Fruit fly (Drosophila melanogaster): ENCODE data around the gene CG4325.

CG4325 gene

DNA sequence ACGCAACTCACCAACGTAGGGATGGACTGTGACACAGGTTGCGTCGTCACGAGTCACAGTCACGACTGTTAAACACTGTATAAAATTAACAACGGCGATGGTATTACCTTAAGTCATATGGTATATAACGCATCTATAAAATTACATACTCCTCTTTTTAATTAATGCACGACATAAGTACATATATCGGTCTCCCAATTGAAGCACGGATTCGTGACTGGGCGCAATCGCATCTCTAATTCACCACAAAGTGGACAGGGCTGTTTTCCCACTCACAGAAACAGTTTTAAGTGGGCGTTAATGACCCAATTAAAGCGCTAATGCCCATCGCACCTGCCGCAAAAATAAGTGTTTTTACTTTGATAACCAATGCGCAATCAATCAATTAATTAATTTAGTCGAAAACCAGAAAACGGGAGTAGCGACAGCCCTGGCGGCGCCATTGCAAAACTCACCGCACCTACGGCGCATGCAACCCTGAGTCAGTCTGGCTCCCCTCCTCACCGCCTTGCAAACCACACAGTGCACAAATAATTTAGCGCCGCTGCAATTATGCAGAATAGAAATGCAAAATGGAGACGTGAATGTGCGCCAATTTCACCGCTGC is 2.2 kb downstream of the CG4325 start, which contains the start of gene CG4313 (continued):
- peak; percentile 92 for TF ChIP-seq BEAF-32 (GFP tag; optimal IDR thresholded peaks at IDR 0.05)
- no peak for TF ChIP-seq bigmax (GFP tag; optimal IDR thresholded peaks at IDR 0.05)
- no peak for TF ChIP-seq Ravus (GFP tag; IDR thresholded peaks at IDR 0.05)
- peak; percentile 48 for TF ChIP-seq CG1792 (GFP tag; optimal IDR thresholded peaks at IDR 0.05)
- 0 out of 2 replicates have a peak, but pooled peaks have one; percentile 31 for TF ChIP-seq dan (GFP tag; IDR thresholded peaks at IDR 0.05)
- TF ChIP-seq dm (GFP tag; optimal IDR thresholded peaks at IDR 0.05): peak; percentile 51
- TF ChIP-seq CG7963 (GFP tag; IDR thresholded peaks at IDR 0.05; ENCODE audit: partially characterized antibody): peak; percentile 60; the same call in 2 of the 3 replicates
- TF ChIP-seq CG1024 (GFP tag; IDR thresholded peaks at IDR 0.05): peak; percentile 36; the same call in 1 of the 2 replicates
- TF ChIP-seq CG9797 (GFP tag; optimal IDR thresholded peaks at IDR 0.05): peak; percentile 2
- peak; percentile 52 for TF ChIP-seq PHDP (tag; optimal IDR thresholded peaks at IDR 0.05)
- peak; percentile 35; the same call in 1 of the 2 replicates for TF ChIP-seq CG42726 (GFP tag; IDR thresholded peaks at IDR 0.05; ENCODE audit: partially characterized antibody)
- TF ChIP-seq cad (GFP tag; optimal IDR thresholded peaks at IDR 0.05): no peak
- TF ChIP-seq sim (GFP tag; IDR thresholded peaks at IDR 0.05): no peak
- no peak for TF ChIP-seq usp (GFP tag; optimal IDR thresholded peaks at IDR 0.05)
- no peak for TF ChIP-seq CG3838 (GFP tag; optimal IDR thresholded peaks at IDR 0.05)
- 0 out of 2 replicates have a peak, but pooled peaks have one; percentile 22 for TF ChIP-seq wdn (GFP tag; IDR thresholded peaks at IDR 0.05)
- TF ChIP-seq CG4820 (GFP tag; optimal IDR thresholded peaks at IDR 0.05): peak; percentile 65
- peak; percentile 29 for TF ChIP-seq CG3163 (GFP tag; optimal IDR thresholded peaks at IDR 0.05)
- peak; percentile 71 to 79 for TF ChIP-seq Pdp1 (GFP tag; optimal IDR thresholded peaks at IDR 0.05)
- TF ChIP-seq NC2α (GFP tag; optimal IDR thresholded peaks at IDR 0.05): peak; percentile 1
- peak; percentile 63 for TF ChIP-seq Atf-2 (GFP tag; optimal IDR thresholded peaks at IDR 0.05)
- TF ChIP-seq cas (GFP tag; IDR thresholded peaks at IDR 0.05): 0 out of 2 replicates have a peak, but pooled peaks have one; percentile 47
- 0 out of 3 replicates have a peak, but pooled peaks have one; percentile 48 for TF ChIP-seq Optix (GFP tag; IDR thresholded peaks at IDR 0.05)
- no peak for TF ChIP-seq hkb (optimal IDR thresholded peaks at IDR 0.05)
- TF ChIP-seq hkb (GFP tag; IDR thresholded peaks at IDR 0.05): peak; percentile 49; the same call in 1 of the 2 replicates
- peak; percentile 45; the same call in 1 of the 2 replicates for TF ChIP-seq CG10366 (GFP tag; IDR thresholded peaks at IDR 0.05)
- TF ChIP-seq Mes4 (GFP tag; optimal IDR thresholded peaks at IDR 0.05): peak; percentile 60
- no peak for TF ChIP-seq CG13123 (GFP tag; optimal IDR thresholded peaks at IDR 0.05)
- TF ChIP-seq CG6813 (GFP tag; optimal IDR thresholded peaks at IDR 0.05): no peak
- TF ChIP-seq oc (tag; optimal IDR thresholded peaks at IDR 0.05): no peak
- TF ChIP-seq tap (tag; optimal IDR thresholded peaks at IDR 0.05): peak; percentile 48
- no peak for TF ChIP-seq hth (optimal IDR thresholded peaks at IDR 0.05)
- peak; percentile 74; the same call in 2 of the 3 replicates for TF ChIP-seq mld (GFP tag; IDR thresholded peaks at IDR 0.05; ENCODE audit: partially characterized antibody)
- TF ChIP-seq E2f1 (GFP tag; IDR thresholded peaks at IDR 0.05): peak; percentile 71
- no peak for TF ChIP-seq z (GFP tag; IDR thresholded peaks at IDR 0.05)
- no peak for TF ChIP-seq Dp (GFP tag; optimal IDR thresholded peaks at IDR 0.05)
- peak; percentile 76; the same call in 1 of the 2 replicates for TF ChIP-seq CG31441 (GFP tag; IDR thresholded peaks at IDR 0.05)
- peak; percentile 60 for TF ChIP-seq CG12104 (GFP tag; optimal IDR thresholded peaks at IDR 0.05)
- no peak for TF ChIP-seq stc (GFP tag; IDR thresholded peaks at IDR 0.05)
- peak; percentile 74 for TF ChIP-seq gem (tag; optimal IDR thresholded peaks at IDR 0.05)
- no peak for TF ChIP-seq fd102C (GFP tag; optimal IDR thresholded peaks at IDR 0.05)
- TF ChIP-seq gt (GFP tag; IDR thresholded peaks at IDR 0.05): 0 out of 2 replicates have a peak, but pooled peaks have one; percentile 54
- TF ChIP-seq CG2875 (GFP tag; optimal IDR thresholded peaks at IDR 0.05): peak; percentile 25
- no peak for TF ChIP-seq CG10565 (GFP tag; optimal IDR thresholded peaks at IDR 0.05)
- TF ChIP-seq tna (GFP tag; IDR thresholded peaks at IDR 0.05; ENCODE audit: partially characterized antibody): peak; percentile 71; the same call in 1 of the 2 replicates
- TF ChIP-seq prd (optimal IDR thresholded peaks at IDR 0.05): no peak
- TF ChIP-seq prd (GFP tag; IDR thresholded peaks at IDR 0.05): peak; percentile 70
- peak; percentile 55 for TF ChIP-seq Atf3 (GFP tag; optimal IDR thresholded peaks at IDR 0.05)
- TF ChIP-seq grn (GFP tag; optimal IDR thresholded peaks at IDR 0.05): no peak
- TF ChIP-seq run (tag; optimal IDR thresholded peaks at IDR 0.05): no peak
